Worm (Caenorhabditis elegans) whole organism, late embryonic: ENCODE data around the gene sart-3.
"Not testable (repeated sequence)": the region's sequence is repeated elsewhere in the genome, so short reads cannot be mapped to it uniquely, and the experiment has no call there.

Experiments used
- C08G9.2 ChIP-seq: sonication (generic microtip); optimal IDR thresholded peaks from 2 replicates; lab custom pipeline; 2016; ENCODE audit warnings: mild to moderate bottlenecking, missing genetic modification characterization, moderate library complexity, missing compliant biosample characterization
- C38D4.7 ChIP-seq: fragments of 200-800 bp; sonication (Bioruptor generic); optimal IDR thresholded peaks from 2 replicates; lab custom pipeline; 2018; ENCODE audit warnings: mild to moderate bottlenecking, missing genetic modification characterization, moderate library complexity, missing compliant biosample characterization
- T23F11.4 ChIP-seq: fragments of 200-800 bp; sonication (Bioruptor generic); optimal IDR thresholded peaks from 2 replicates; lab custom pipeline; 2018; ENCODE audit warnings: mild to moderate bottlenecking, missing genetic modification characterization, missing compliant biosample characterization
- Y22D7AL.16 ChIP-seq: sonication (generic microtip); optimal IDR thresholded peaks from 2 replicates; lab custom pipeline; 2016; ENCODE audit warnings: missing genetic modification characterization, missing compliant biosample characterization
- ama-1 ChIP-seq: fragments of 150-350 bp; optimal IDR thresholded peaks from 2 replicates; lab custom pipeline; 2014
- ceh-14 ChIP-seq: sonication (generic microtip); optimal IDR thresholded peaks from 2 replicates; lab custom pipeline; 2016; ENCODE audit warnings: missing genotype, missing genetic modification characterization, missing compliant biosample characterization
- ceh-18 ChIP-seq: sonication (generic microtip); optimal IDR thresholded peaks from 2 replicates; lab custom pipeline; 2016; ENCODE audit warnings: missing genetic modification characterization, missing compliant biosample characterization
- ceh-19 ChIP-seq: fragments of 200-800 bp; sonication (Bioruptor generic); optimal IDR thresholded peaks from 2 replicates; lab custom pipeline; 2018; ENCODE audit warnings: mild to moderate bottlenecking, missing genetic modification characterization, missing compliant biosample characterization
- ceh-2 ChIP-seq: sonication (generic microtip); optimal IDR thresholded peaks from 2 replicates; lab custom pipeline; 2016; ENCODE audit warnings: missing genotype, missing genetic modification characterization, missing compliant biosample characterization
- ceh-22 ChIP-seq: sonication (generic microtip); optimal IDR thresholded peaks from 2 replicates; lab custom pipeline; 2017; ENCODE audit warnings: missing biosample characterization, missing genetic modification characterization
- ceh-6 ChIP-seq: fragments of 200-800 bp; sonication (Bioruptor generic); optimal IDR thresholded peaks from 2 replicates; lab custom pipeline; 2018; ENCODE audit warnings: mild to moderate bottlenecking, missing genetic modification characterization, missing compliant biosample characterization
- ceh-9 ChIP-seq: sonication (generic microtip); optimal IDR thresholded peaks from 2 replicates; lab custom pipeline; 2016; ENCODE audit warnings: mild to moderate bottlenecking, missing genetic modification characterization, inconsistent platforms, missing compliant biosample characterization
- dve-1 ChIP-seq: sonication (generic microtip); optimal IDR thresholded peaks from 2 replicates; lab custom pipeline; 2017; ENCODE audit warnings: antibody characterized with exemption, mild to moderate bottlenecking, missing genetic modification characterization, missing compliant biosample characterization
- fax-1 ChIP-seq: sonication (generic microtip); optimal IDR thresholded peaks from 2 replicates; lab custom pipeline; 2016; ENCODE audit warnings: missing genotype, missing genetic modification characterization, missing compliant biosample characterization
- fkh-10 ChIP-seq: fragments of 150-350 bp; optimal IDR thresholded peaks from 2 replicates; lab custom pipeline; 2014; ENCODE audit warnings: missing biosample characterization, missing genetic modification reagents, missing genetic modification characterization
- hlh-15 ChIP-seq: sonication (generic microtip); optimal IDR thresholded peaks from 2 replicates; lab custom pipeline; 2016; ENCODE audit warnings: missing genetic modification characterization, missing compliant biosample characterization
- hlh-30 ChIP-seq: sonication (generic microtip); optimal IDR thresholded peaks from 2 replicates; lab custom pipeline; 2017; ENCODE audit warnings: antibody characterized with exemption, missing genetic modification characterization, missing compliant biosample characterization; ENCODE audit not compliant: insufficient read depth
- hlh-6 ChIP-seq: sonication (generic microtip); optimal IDR thresholded peaks from 2 replicates; lab custom pipeline; 2016; ENCODE audit warnings: missing genotype, missing genetic modification characterization, missing compliant biosample characterization
- lim-6 ChIP-seq: sonication (generic microtip); optimal IDR thresholded peaks from 2 replicates; lab custom pipeline; 2016; ENCODE audit warnings: missing genetic modification characterization, missing compliant biosample characterization
- lin-11 ChIP-seq: fragments of 200-800 bp; sonication (Bioruptor generic); optimal IDR thresholded peaks from 2 replicates; lab custom pipeline; 2018; ENCODE audit warnings: mild to moderate bottlenecking, missing genetic modification characterization, missing compliant biosample characterization
- madf-2 ChIP-seq: sonication (generic microtip); optimal IDR thresholded peaks from 2 replicates; lab custom pipeline; 2017; ENCODE audit warnings: missing genetic modification characterization, missing compliant biosample characterization
- npax-4 ChIP-seq: sonication (generic microtip); optimal IDR thresholded peaks from 2 replicates; lab custom pipeline; 2016; ENCODE audit warnings: missing genetic modification characterization, missing compliant biosample characterization
- pqm-1 ChIP-seq: sonication (generic microtip); optimal IDR thresholded peaks from 2 replicates; lab custom pipeline; 2016; ENCODE audit warnings: missing genetic modification characterization, missing compliant biosample characterization
- rnt-1 ChIP-seq: sonication (generic microtip); optimal IDR thresholded peaks from 2 replicates; lab custom pipeline; 2016; ENCODE audit warnings: missing genetic modification characterization, missing compliant biosample characterization
- sdc-2 ChIP-seq: sonication (generic microtip); optimal IDR thresholded peaks from 2 replicates; lab custom pipeline; 2016; ENCODE audit warnings: missing genotype, missing genetic modification characterization, missing compliant biosample characterization
- sox-2 ChIP-seq: fragments of 200-800 bp; sonication (Bioruptor generic); IDR thresholded peaks from 2 replicates; pipeline ENCODE4 v1.3.6; 2022; ENCODE audit warnings: missing genetic modification reagents, missing genetic modification characterization, missing compliant biosample characterization
- sox-4 ChIP-seq: sonication (generic microtip); optimal IDR thresholded peaks from 2 replicates; lab custom pipeline; 2017; ENCODE audit warnings: mild to moderate bottlenecking, missing genetic modification characterization, inconsistent platforms, missing compliant biosample characterization
- syd-9 ChIP-seq: sonication (generic microtip); optimal IDR thresholded peaks from 2 replicates; lab custom pipeline; 2016; ENCODE audit warnings: mild to moderate bottlenecking, missing genetic modification characterization, moderate library complexity, missing compliant biosample characterization
- tbx-2 ChIP-seq: sonication (generic microtip); optimal IDR thresholded peaks from 2 replicates; lab custom pipeline; 2016; ENCODE audit warnings: missing genetic modification characterization, missing compliant biosample characterization
- tbx-7 ChIP-seq: sonication (generic microtip); optimal IDR thresholded peaks from 2 replicates; lab custom pipeline; 2016; ENCODE audit warnings: missing genotype, missing genetic modification characterization, missing compliant biosample characterization
- unc-3 ChIP-seq, 2 experiments: fragments of 200-800 bp in 1 of 2; sonication (Bioruptor generic) in 1 of 2; sonication (generic microtip) in 1 of 2; conservative IDR thresholded peaks in 1 of 2; optimal IDR thresholded peaks in 1 of 2; 2 replicates each; pipeline versions ENCODE4 v1.3.6 to Lab custom; 2016 to 2022; ENCODE audit warnings: missing compliant biosample characterization in 2 of 2, missing genetic modification characterization in 2 of 2, missing genetic modification reagents in 1 of 2
- unc-42 ChIP-seq: sonication (generic microtip); optimal IDR thresholded peaks from 2 replicates; lab custom pipeline; 2016; ENCODE audit warnings: missing genotype, missing genetic modification characterization, missing compliant biosample characterization
- unc-86 ChIP-seq: sonication (generic microtip); optimal IDR thresholded peaks from 2 replicates; lab custom pipeline; 2016; ENCODE audit warnings: missing genetic modification characterization, missing compliant biosample characterization
- zip-5 ChIP-seq: sonication (generic microtip); optimal IDR thresholded peaks from 2 replicates; lab custom pipeline; 2016; ENCODE audit warnings: missing genetic modification characterization, missing compliant biosample characterization
- ztf-16 ChIP-seq: sonication (generic microtip); optimal IDR thresholded peaks from 2 replicates; lab custom pipeline; 2017; ENCODE audit warnings: missing genetic modification characterization, missing compliant biosample characterization

Gene sart-3

DNA sequence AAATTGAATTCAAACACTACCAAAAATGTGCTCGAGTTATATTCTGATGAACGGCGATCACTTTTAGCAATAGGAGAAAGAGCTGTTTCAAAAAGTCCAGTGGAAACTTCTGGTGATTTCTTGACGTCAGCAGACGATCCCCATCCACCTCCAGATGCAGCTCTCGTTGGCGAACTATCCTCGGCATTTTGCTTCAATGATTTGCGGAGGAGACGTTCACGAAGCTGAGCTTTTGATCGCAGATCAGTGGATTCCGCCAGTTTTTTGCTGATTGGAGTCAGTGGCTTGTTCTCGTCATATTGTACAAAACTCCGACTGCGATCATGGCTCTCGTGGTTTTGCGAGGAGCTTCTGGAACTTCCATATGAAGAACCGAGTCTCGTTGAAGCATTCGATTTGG is 3.4 kb upstream of the sart-3 start:
- TF ChIP-seq tbx-7 (tag; lab: Kevin White, UChicago) (no peak), ama-1 (lab: Kevin White, UChicago) (no peak), fax-1 (tag; lab: Kevin White, UChicago) (no peak), Y22D7AL.16 (no peak), ceh-18 (tag; lab: Kevin White, UChicago) (no peak), ceh-22 (tag; lab: Kevin White, UChicago) (no peak), ceh-19 (GFP tag; lab: Kevin White, UChicago) (no peak), fkh-10 (GFP tag; lab: Kevin White, UChicago) (no peak), hlh-6 (tag; lab: Kevin White, UChicago) (no peak), unc-86 (no peak)

DNA sequence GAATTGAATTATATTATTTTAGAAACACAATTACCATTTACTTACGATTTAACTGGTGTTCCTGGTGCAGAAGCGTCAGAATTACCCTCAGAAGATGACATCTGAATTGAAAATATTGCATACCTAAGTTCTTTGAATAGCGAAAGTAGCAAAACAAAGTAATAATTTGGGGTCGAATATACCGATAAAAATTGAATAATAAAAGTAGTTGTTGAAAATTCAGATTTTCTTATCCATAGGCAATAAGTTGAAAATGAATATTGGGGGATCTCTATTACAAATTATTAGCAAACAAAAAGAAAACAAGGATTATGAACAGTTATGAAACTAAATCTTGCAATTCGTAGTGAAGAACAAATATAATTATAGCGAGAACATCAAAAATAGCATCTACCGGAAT is 3.5 kb downstream of the sart-3 start, which contains the start of gene leo-1:
TSS of gene leo-1 (minus strand) at position 101 of the 400 bp plus-strand sequence.
- TF ChIP-seq ceh-22 (tag; lab: Kevin White, UChicago) (no peak), syd-9 (tag; lab: Kevin White, UChicago) (no peak), unc-42 (tag; lab: Kevin White, UChicago) (no peak), sdc-2 (tag; lab: Kevin White, UChicago) (no peak)

ce11 chrIV:11326939-11327565 is 5.7 kb downstream of the sart-3 start, which contains the start of gene B0035.21:
Gene B0035.21, plus strand, starts transcription at chrIV:11327260.
- TF ChIP-seq ceh-6 (GFP tag; lab: Kevin White, UChicago) (no peak), ceh-14 (tag; lab: Kevin White, UChicago) (no peak), ceh-2 (tag; lab: Kevin White, UChicago) (no peak), ceh-18 (tag; lab: Kevin White, UChicago) (no peak), hlh-30 (tag; lab: Kevin White, UChicago) (no peak), unc-3 (GFP tag; conservative IDR thresholded peaks at IDR 0.05; lab: Robert Waterston, UW) (no peak), unc-3 (tag; optimal IDR thresholded peaks at IDR 0.05; lab: Kevin White, UChicago) (no peak), lim-6 (tag; lab: Kevin White, UChicago) (no peak), fkh-10 (GFP tag; lab: Kevin White, UChicago) (no peak), pqm-1 (tag; lab: Kevin White, UChicago) (no peak), tbx-2 (tag; lab: Kevin White, UChicago) (no peak), sox-4 (tag; lab: Kevin White, UChicago) (no peak), lin-11 (tag; lab: Kevin White, UChicago) (no peak), npax-4 (tag; lab: Kevin White, UChicago) (no peak), ztf-16 (tag; lab: Kevin White, UChicago) (no peak), zip-5 (tag; lab: Kevin White, UChicago) (no peak), unc-86 (no peak)

DNA sequence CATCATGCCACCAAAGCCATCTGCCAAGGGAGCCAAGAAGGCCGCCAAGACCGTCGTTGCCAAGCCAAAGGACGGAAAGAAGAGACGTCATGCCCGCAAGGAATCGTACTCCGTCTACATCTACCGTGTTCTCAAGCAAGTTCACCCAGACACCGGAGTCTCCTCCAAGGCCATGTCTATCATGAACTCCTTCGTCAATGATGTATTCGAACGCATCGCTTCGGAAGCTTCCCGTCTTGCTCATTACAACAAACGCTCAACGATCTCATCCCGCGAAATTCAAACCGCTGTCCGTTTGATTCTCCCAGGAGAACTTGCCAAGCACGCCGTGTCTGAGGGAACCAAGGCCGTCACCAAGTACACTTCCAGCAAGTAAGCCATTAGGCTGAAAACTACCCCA is 8.0 kb downstream of the sart-3 start, which contains the start of gene his-48:
TSS of gene his-48 (plus strand) at position 5 of the 400 bp plus-strand sequence.
- not testable (repeated sequence) for TF ChIP-seq ceh-19 (GFP tag; lab: Kevin White, UChicago); sox-2 (GFP tag; lab: Robert Waterston, UW); ceh-9
- TF ChIP-seq, all 69 proteins: peak for 0; not testable (repeated sequence) for 69

DNA sequence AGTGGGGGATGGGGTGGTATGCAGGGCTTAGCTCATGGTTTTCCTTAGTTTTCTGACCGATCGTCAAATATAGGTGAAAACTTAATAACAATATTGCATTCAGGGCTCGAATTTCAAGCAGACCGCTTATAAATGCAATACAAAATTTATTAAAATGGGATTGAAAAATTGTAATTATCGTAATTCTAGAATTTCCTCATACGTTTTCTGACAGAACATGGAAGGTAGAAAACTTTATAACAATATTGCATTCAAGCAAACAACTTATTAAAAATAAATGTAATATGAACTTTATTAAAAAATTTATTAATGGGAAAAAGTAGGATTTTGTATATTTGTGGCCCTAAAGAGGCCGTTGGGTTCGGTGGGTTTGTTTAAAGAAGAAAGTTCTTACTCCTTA is 9.1 kb downstream of the sart-3 start:
- TF ChIP-seq T23F11.4 (GFP tag; lab: Kevin White, UChicago) (no peak), hlh-30 (tag; lab: Kevin White, UChicago) (no peak), rnt-1 (tag; lab: Kevin White, UChicago) (no peak), madf-2 (tag; lab: Kevin White, UChicago) (no peak), dve-1 (no peak), C08G9.2 (tag; lab: Kevin White, UChicago) (no peak), fkh-10 (GFP tag; lab: Kevin White, UChicago) (no peak), unc-42 (tag; lab: Kevin White, UChicago) (no peak), hlh-15 (tag; lab: Kevin White, UChicago) (no peak), ceh-9 (no peak), lin-11 (tag; lab: Kevin White, UChicago) (no peak), pqm-1 (tag; lab: Kevin White, UChicago) (no peak), sdc-2 (tag; lab: Kevin White, UChicago) (no peak), C38D4.7 (no peak), tbx-7 (tag; lab: Kevin White, UChicago) (no peak)
